Fruit fly (Drosophila melanogaster) Kc167 (cell line): Measurements from ENCODE around the gene Gr28b.

ENCODE experiments used
- Myc ChIP-seq: fragments of >200 bp; optimal IDR thresholded peaks from 2 replicates; lab custom pipeline; 2017; ENCODE audit warnings: missing external identifiers
- Sin3A ChIP-seq: fragments of >200 bp; optimal IDR thresholded peaks from 2 replicates; lab custom pipeline; 2018; ENCODE audit warnings: missing external identifiers
- h ChIP-seq: fragments of >200 bp; optimal IDR thresholded peaks from 3 replicates; lab custom pipeline; 2018; ENCODE audit warnings: missing external identifiers
- insv ChIP-seq: fragments of >200 bp; optimal IDR thresholded peaks from 3 replicates; lab custom pipeline; 2018; ENCODE audit warnings: missing external identifiers
- psq ChIP-seq: fragments of >200 bp; optimal IDR thresholded peaks from 2 replicates; lab custom pipeline; 2017; ENCODE audit warnings: missing external identifiers
- ttk ChIP-seq: sonication (Bioruptor generic); optimal IDR thresholded peaks from 2 replicates; lab custom pipeline; 2017; ENCODE audit warnings: missing external identifiers

- TF ChIP-seq Sin3A (lab: Kevin White, UChicago) (no peak), h (no peak), insv (lab: Kevin White, UChicago) (no peak), psq (lab: Kevin White, UChicago) (no peak), Myc (lab: Kevin White, UChicago) (no peak), ttk (lab: Kevin White, UChicago) (no peak)
These were observed 43.7 kb downstream of the Gr28b start for dm6 chr2L:7418148-7418988.
